Fruit fly (Drosophila melanogaster) whole organism, embryonic: Measurements from ENCODE around the gene Cp190.

Source experiments
- Antp ChIP-seq: fragments of 200-800 bp; sonication (Bioruptor generic); optimal IDR thresholded peaks from 3 replicates; lab custom pipeline; 2016; ENCODE audit warnings: missing biosample characterization, missing genetic modification characterization
- Atf3 ChIP-seq: fragments of 200-800 bp; sonication (Bioruptor generic); optimal IDR thresholded peaks from 3 replicates; lab custom pipeline; 2016; ENCODE audit warnings: missing biosample characterization, missing genetic modification characterization
- BEAF-32 ChIP-seq: fragments of 200-800 bp; sonication (Bioruptor generic); optimal IDR thresholded peaks from 3 replicates; lab custom pipeline; 2017; ENCODE audit warnings: missing biosample characterization, missing genetic modification characterization, mild to moderate bottlenecking, moderate library complexity, missing genetic modification reagents
- Blimp-1 ChIP-seq: fragments of 200-800 bp; sonication (Bioruptor generic); optimal IDR thresholded peaks from 3 replicates; lab custom pipeline; 2018; ENCODE audit warnings: missing biosample characterization, missing genetic modification characterization, mild to moderate bottlenecking, moderate library complexity, missing genetic modification reagents
- CG10462 ChIP-seq: fragments of 200-800 bp; sonication (Bioruptor generic); optimal IDR thresholded peaks from 2 replicates; lab custom pipeline; 2016; ENCODE audit warnings: missing biosample characterization, missing genetic modification characterization
- CG11398 ChIP-seq: fragments of 200-800 bp; sonication (Bioruptor generic); optimal IDR thresholded peaks from 2 replicates; lab custom pipeline; 2016; ENCODE audit warnings: missing biosample characterization, missing genetic modification characterization
- CG11696 ChIP-seq: fragments of 200-800 bp; sonication (Bioruptor generic); IDR thresholded peaks from 2 replicates; pipeline ENCODE4 v1.3.6; 2022; ENCODE audit warnings: missing biosample characterization, missing genetic modification characterization
- CG12236 ChIP-seq: fragments of 200-800 bp; sonication (Bioruptor generic); optimal IDR thresholded peaks from 2 replicates; lab custom pipeline; 2016; ENCODE audit warnings: missing biosample characterization, missing genetic modification characterization
- CG13624 ChIP-seq: fragments of 200-800 bp; sonication (Bioruptor generic); optimal IDR thresholded peaks from 2 replicates; lab custom pipeline; 2016; ENCODE audit warnings: missing biosample characterization, missing genetic modification characterization
- CG14710 ChIP-seq: fragments of 200-800 bp; sonication (Bioruptor generic); optimal IDR thresholded peaks from 3 replicates; lab custom pipeline; 2019; ENCODE audit warnings: missing biosample characterization, mild to moderate bottlenecking, missing genetic modification characterization, moderate library complexity
- CG1602 ChIP-seq: fragments of 200-800 bp; sonication (Bioruptor generic); optimal IDR thresholded peaks from 3 replicates; lab custom pipeline; 2016; ENCODE audit warnings: missing biosample characterization, missing genetic modification characterization
- CG17385 ChIP-seq: fragments of 200-800 bp; sonication (Bioruptor generic); optimal IDR thresholded peaks from 3 replicates; lab custom pipeline; 2018; ENCODE audit warnings: missing biosample characterization, mild to moderate bottlenecking, missing genetic modification characterization
- CG2129 ChIP-seq: fragments of 200-800 bp; sonication (Bioruptor generic); IDR thresholded peaks from 2 replicates; pipeline ENCODE4 v1.3.6; 2022; ENCODE audit warnings: missing biosample characterization, missing genetic modification characterization; ENCODE audit not compliant: partially characterized antibody
- CG3065 ChIP-seq: fragments of 200-800 bp; sonication (Bioruptor generic); optimal IDR thresholded peaks from 2 replicates; lab custom pipeline; 2016; ENCODE audit warnings: missing biosample characterization, missing genetic modification characterization
- CG33213 ChIP-seq: fragments of 200-800 bp; sonication (Bioruptor generic); optimal IDR thresholded peaks from 3 replicates; lab custom pipeline; 2016; ENCODE audit warnings: missing biosample characterization, missing genetic modification characterization
- CG34422 ChIP-seq: fragments of 200-800 bp; sonication (Bioruptor generic); IDR thresholded peaks from 3 replicates; pipeline ENCODE4 v1.3.6; 2022; ENCODE audit warnings: missing biosample characterization, missing genetic modification characterization
- CG42726 ChIP-seq: fragments of 200-800 bp; sonication (Bioruptor generic); IDR thresholded peaks from 2 replicates; pipeline ENCODE4 v1.3.6; 2022; ENCODE audit warnings: missing biosample characterization, missing genetic modification characterization; ENCODE audit not compliant: partially characterized antibody
- CG6765 ChIP-seq: fragments of 200-800 bp; sonication (Bioruptor generic); optimal IDR thresholded peaks from 3 replicates; lab custom pipeline; 2017; ENCODE audit warnings: missing biosample characterization, mild to moderate bottlenecking, missing genetic modification characterization
- CG7357 ChIP-seq: fragments of 200-800 bp; sonication (Bioruptor generic); IDR thresholded peaks from 3 replicates; pipeline ENCODE4 v1.3.6; 2022; ENCODE audit warnings: missing biosample characterization, missing genetic modification characterization
- CG7786 ChIP-seq: fragments of 200-800 bp; sonication (Bioruptor generic); optimal IDR thresholded peaks from 2 replicates; lab custom pipeline; 2016; ENCODE audit warnings: missing biosample characterization, missing genetic modification characterization
- CG7987 ChIP-seq: fragments of 200-800 bp; sonication (Bioruptor generic); optimal IDR thresholded peaks from 2 replicates; lab custom pipeline; 2018; ENCODE audit warnings: missing biosample characterization, mild to moderate bottlenecking, missing genetic modification characterization, moderate library complexity
- CG8089 ChIP-seq: fragments of 200-800 bp; sonication (Bioruptor generic); optimal IDR thresholded peaks from 3 replicates; lab custom pipeline; 2016; ENCODE audit warnings: missing biosample characterization, missing genetic modification characterization
- CG8924 ChIP-seq: fragments of 200-800 bp; optimal IDR thresholded peaks from 3 replicates; lab custom pipeline; 2019; ENCODE audit warnings: missing biosample characterization, mild to moderate bottlenecking, missing genetic modification characterization, moderate library complexity
- CG9797 ChIP-seq: fragments of 200-800 bp; sonication (Bioruptor generic); optimal IDR thresholded peaks from 3 replicates; lab custom pipeline; 2018; ENCODE audit warnings: missing biosample characterization, mild to moderate bottlenecking, missing genetic modification characterization
- ERR ChIP-seq: fragments of 200-800 bp; sonication (Bioruptor generic); optimal IDR thresholded peaks from 2 replicates; lab custom pipeline; 2016; ENCODE audit warnings: missing biosample characterization, missing genetic modification characterization
- Hr51 ChIP-seq, 2 experiments: fragments of 200-800 bp; sonication (Bioruptor generic); optimal IDR thresholded peaks; 2 replicates in 1 of 2; 3 replicates in 1 of 2; lab custom pipeline; 2016 to 2018; ENCODE audit warnings: missing biosample characterization in 2 of 2, missing genetic modification characterization in 2 of 2, mild to moderate bottlenecking in 1 of 2, moderate library complexity in 1 of 2
- Hr78 ChIP-seq, 2 experiments: fragments of 200-800 bp in 1 of 2; fragments of >200 bp in 1 of 2; sonication (Bioruptor generic) in 1 of 2; optimal IDR thresholded peaks; 2 replicates each; lab custom pipeline; 2017 to 2019; ENCODE audit warnings: missing biosample characterization in 2 of 2, missing genetic modification characterization in 2 of 2, mild to moderate bottlenecking in 1 of 2, moderate library complexity in 1 of 2
- Myb ChIP-seq: fragments of 200-800 bp; sonication (Bioruptor generic); optimal IDR thresholded peaks from 2 replicates; lab custom pipeline; 2016; ENCODE audit warnings: missing biosample characterization, missing genetic modification characterization
- Ssrp ChIP-seq: fragments of 200-800 bp; sonication (Bioruptor generic); optimal IDR thresholded peaks from 2 replicates; lab custom pipeline; 2018; ENCODE audit warnings: missing biosample characterization, mild to moderate bottlenecking, missing genetic modification characterization, moderate library complexity
- TFAM ChIP-seq: fragments of 200-800 bp; sonication (Bioruptor generic); optimal IDR thresholded peaks from 2 replicates; lab custom pipeline; 2017; ENCODE audit warnings: missing biosample characterization, missing genetic modification characterization, inconsistent platforms
- abd-A ChIP-seq: fragments of 200-800 bp; sonication (Bioruptor generic); optimal IDR thresholded peaks from 3 replicates; lab custom pipeline; 2019; ENCODE audit warnings: missing biosample characterization, mild to moderate bottlenecking, missing genetic modification characterization, moderate library complexity
- ac ChIP-seq: fragments of 200-800 bp; sonication (Bioruptor generic); optimal IDR thresholded peaks from 3 replicates; lab custom pipeline; 2017; ENCODE audit warnings: missing biosample characterization, mild to moderate bottlenecking, missing genetic modification characterization
- chinmo ChIP-seq: fragments of 200-800 bp; sonication (Bioruptor generic); IDR thresholded peaks from 4 replicates; pipeline ENCODE4 v1.3.6; 2022; ENCODE audit warnings: missing biosample characterization, missing genetic modification characterization; ENCODE audit not compliant: partially characterized antibody
- ems ChIP-seq: fragments of 200-800 bp; sonication (Bioruptor generic); optimal IDR thresholded peaks from 3 replicates; lab custom pipeline; 2016; ENCODE audit warnings: missing biosample characterization, missing genetic modification characterization
- esg ChIP-seq: fragments of 200-800 bp; sonication (Bioruptor generic); conservative IDR thresholded peaks from 2 replicates; pipeline ENCODE4 v1.3.6; 2022; ENCODE audit warnings: missing biosample characterization, missing genetic modification characterization
- gcm ChIP-seq: fragments of 200-800 bp; sonication (Bioruptor generic); optimal IDR thresholded peaks from 2 replicates; lab custom pipeline; 2019; ENCODE audit warnings: missing biosample characterization, mild to moderate bottlenecking, missing genetic modification characterization, moderate library complexity
- gro ChIP-seq: fragments of 200-800 bp; sonication (Bioruptor generic); optimal IDR thresholded peaks from 2 replicates; lab custom pipeline; 2016; ENCODE audit warnings: missing biosample characterization, missing genetic modification characterization
- jigr1 ChIP-seq: fragments of 200-800 bp; sonication (Bioruptor generic); IDR thresholded peaks from 3 replicates; pipeline ENCODE4 v1.3.6; 2022; ENCODE audit warnings: missing biosample characterization, missing genetic modification characterization
- maf-S ChIP-seq: fragments of 200-800 bp; sonication (Bioruptor generic); optimal IDR thresholded peaks from 2 replicates; lab custom pipeline; 2016; ENCODE audit warnings: missing biosample characterization, missing genetic modification characterization
- otp ChIP-seq: fragments of 200-800 bp; sonication (Bioruptor generic); IDR thresholded peaks from 3 replicates; pipeline ENCODE4, ENCODE4 v1.3.6; 2022; ENCODE audit warnings: missing biosample characterization, missing genetic modification characterization
- pros ChIP-seq: fragments of 200-800 bp; sonication (Bioruptor generic); optimal IDR thresholded peaks from 3 replicates; lab custom pipeline; 2019; ENCODE audit warnings: missing biosample characterization, mild to moderate bottlenecking, missing genetic modification characterization, moderate library complexity
- row ChIP-seq: fragments of 200-800 bp; sonication (Bioruptor generic); IDR thresholded peaks from 3 replicates; pipeline ENCODE4 v1.3.6; 2022; ENCODE audit warnings: missing biosample characterization, missing genetic modification characterization
- sd ChIP-seq: fragments of 200-800 bp; sonication (Bioruptor generic); optimal IDR thresholded peaks from 3 replicates; lab custom pipeline; 2018; ENCODE audit warnings: missing biosample characterization, mild to moderate bottlenecking, missing genetic modification characterization, moderate library complexity
- slbo ChIP-seq: fragments of 200-800 bp; sonication (Bioruptor generic); IDR thresholded peaks from 2 replicates; pipeline ENCODE4 v1.3.6; 2022; ENCODE audit warnings: missing biosample characterization, missing genetic modification characterization
- sqz ChIP-seq: fragments of 200-800 bp; sonication (Bioruptor generic); optimal IDR thresholded peaks from 3 replicates; lab custom pipeline; 2018; ENCODE audit warnings: missing biosample characterization, mild to moderate bottlenecking, missing genetic modification characterization
- tgo ChIP-seq: fragments of 200-800 bp; sonication (Bioruptor generic); IDR thresholded peaks from 3 replicates; pipeline ENCODE4 v1.3.6; 2022; ENCODE audit warnings: missing biosample characterization, missing genetic modification characterization
- tin ChIP-seq: fragments of 200-800 bp; sonication (Bioruptor generic); optimal IDR thresholded peaks from 3 replicates; lab custom pipeline; 2016; ENCODE audit warnings: missing biosample characterization, missing genetic modification characterization
- unc-4 ChIP-seq: fragments of 200-800 bp; sonication (Bioruptor generic); IDR thresholded peaks from 2 replicates; pipeline ENCODE4 v1.3.6; 2022; ENCODE audit warnings: missing biosample characterization, missing genetic modification characterization; ENCODE audit not compliant: partially characterized antibody

Cp190 gene

dm6 chr3R:15262710-15263672 is 12.1 kb downstream of the Cp190 start, which contains the start of the genes eIF2gamma and Set (continued):
- TF ChIP-seq BEAF-32 (GFP tag; lab: Kevin White, UChicago) (peak; percentile 97), unc-4 (peak; percentile 96), slbo (peak; percentile 72), CG7786 (GFP tag; lab: Kevin White, UChicago) (peak; percentile 61), CG2129 (GFP tag; lab: Robert Waterston, UW) (peak; percentile 88), gcm (no peak), CG14710 (peak; percentile 58), tin (GFP tag; lab: Kevin White, UChicago) (peak; percentile 44), ERR (GFP tag; lab: Kevin White, UChicago) (peak; percentile 60), CG7987 (GFP tag; lab: Kevin White, UChicago) (peak; percentile 42), TFAM (GFP tag; lab: Kevin White, UChicago) (no peak), CG33213 (GFP tag; lab: Kevin White, UChicago) (peak; percentile 3), Antp (peak; percentile 47), Myb (GFP tag; lab: Kevin White, UChicago) (peak; percentile 59), CG8924 (tag; lab: Kevin White, UChicago) (peak; percentile 2), gro (GFP tag; lab: Kevin White, UChicago) (peak; percentile 60), CG3065 (GFP tag; lab: Kevin White, UChicago) (peak; percentile 30), chinmo (GFP tag; lab: Robert Waterston, UW) (peak; percentile 95), jigr1 (no peak), CG9797 (GFP tag; lab: Kevin White, UChicago) (peak; percentile 54), pros (no peak), Hr51 (GFP tag; optimal IDR thresholded peaks at IDR 0.05; lab: Kevin White, UChicago) (peak in 1 of 2 experiments; percentile 14), Hr78 (GFP tag; optimal IDR thresholded peaks at IDR 0.05; lab: Kevin White, UChicago) (no peak), row (peak; percentile 45; the same call in 2 of the 3 replicates), CG42726 (GFP tag; lab: Robert Waterston, UW) (peak; percentile 98), CG34422 (GFP tag; lab: Robert Waterston, UW) (peak; percentile 78), tgo (GFP tag; lab: Robert Waterston, UW) (no peak), Blimp-1 (GFP tag; lab: Kevin White, UChicago) (no peak)

- TF ChIP-seq maf-S (GFP tag; lab: Kevin White, UChicago) (no peak), CG10462 (no peak), esg (GFP tag; lab: Robert Waterston, UW) (peak; percentile 70), CG17385 (no peak), sd (tag; lab: Kevin White, UChicago) (no peak), Ssrp (tag; lab: Kevin White, UChicago) (peak; percentile 5), otp (no peak), CG7357 (GFP tag; lab: Robert Waterston, UW) (peak; percentile 48; the same call in 1 of the 3 replicates), CG13624 (GFP tag; lab: Kevin White, UChicago) (no peak), Atf3 (GFP tag; lab: Kevin White, UChicago) (no peak), ac (no peak), CG7786 (GFP tag; lab: Kevin White, UChicago) (no peak), CG11398 (GFP tag; lab: Kevin White, UChicago) (no peak), CG6765 (GFP tag; lab: Kevin White, UChicago) (peak; percentile 47), abd-A (tag; lab: Kevin White, UChicago) (no peak), Hr78 (GFP tag; optimal IDR thresholded peaks at IDR 0.05; lab: Kevin White, UChicago) (no peak), sqz (GFP tag; lab: Kevin White, UChicago) (no peak), CG12236 (GFP tag; lab: Kevin White, UChicago) (no peak), CG1602 (GFP tag; lab: Kevin White, UChicago) (no peak), CG8089 (GFP tag; lab: Kevin White, UChicago) (no peak), CG11696 (GFP tag; lab: Robert Waterston, UW) (no peak), ems (GFP tag; lab: Kevin White, UChicago) (peak; percentile 7)
These were observed 24.6 kb downstream of the Cp190 start for dm6 chr3R:15250454-15250853.
